Fruit fly (Drosophila melanogaster): Measurements from ENCODE around the gene CG6282.

dm6 chr3L:8621465-8621864 is 17.0 kb downstream of the CG6282 start:
- no peak for TF ChIP-seq CTCF (optimal IDR thresholded peaks at IDR 0.05)
- no peak for TF ChIP-seq CG8478 (optimal IDR thresholded peaks at IDR 0.05)

Data from S2 (cell line).